Worm (Caenorhabditis elegans): ENCODE measurements around the gene pisy-1.

ce11 chrII:12689333-12689732, 48.8 kb downstream of the pisy-1 start:
- no peak for TF ChIP-seq tbx-11 (GFP tag; IDR thresholded peaks at IDR 0.05)
- TF ChIP-seq ama-1 (optimal IDR thresholded peaks at IDR 0.05) = no peak
- no peak for TF ChIP-seq flt-1 (GFP tag; IDR thresholded peaks at IDR 0.05)
- TF ChIP-seq scrt-1 (GFP tag; IDR thresholded peaks at IDR 0.05) = no peak
- no peak for TF ChIP-seq tbx-37 (GFP tag; conservative IDR thresholded peaks at IDR 0.05)
- TF ChIP-seq hnd-1 (tag; optimal IDR thresholded peaks at IDR 0.05) = no peak
- no peak for TF ChIP-seq F13C5.2 (tag; optimal IDR thresholded peaks at IDR 0.05)
